Fruit fly (Drosophila melanogaster): ENCODE data around the gene CG31626.

CG31626 gene

dm6 chr2L:21218240-21218911, 18.2 kb downstream of the CG31626 start, which contains the start of gene CG8679 (continued):
- TF ChIP-seq CG5180 (GFP tag; optimal IDR thresholded peaks at IDR 0.05): no peak
- no peak for TF ChIP-seq CG1647 (GFP tag; optimal IDR thresholded peaks at IDR 0.05)
- TF ChIP-seq CG10543 (GFP tag; optimal IDR thresholded peaks at IDR 0.05): peak; percentile 55
- no peak for TF ChIP-seq CG10959 (GFP tag; IDR thresholded peaks at IDR 0.05)
- TF ChIP-seq CG17612 (GFP tag; IDR thresholded peaks at IDR 0.05): no peak
- no peak for TF ChIP-seq CG14441 (GFP tag; IDR thresholded peaks at IDR 0.05)
- no peak for TF ChIP-seq danr (GFP tag; IDR thresholded peaks at IDR 0.05)
- TF ChIP-seq chm (GFP tag; IDR thresholded peaks at IDR 0.05): 0 out of 2 replicates have a peak, but pooled peaks have one; percentile 26
- no peak for TF ChIP-seq CG11696 (GFP tag; IDR thresholded peaks at IDR 0.05)
- TF ChIP-seq zf30C (GFP tag; optimal IDR thresholded peaks at IDR 0.05): no peak
- TF ChIP-seq knrl (GFP tag; IDR thresholded peaks at IDR 0.05; ENCODE audit: partially characterized antibody): peak; percentile 46
- peak; percentile 26 for TF ChIP-seq CG13894 (tag; optimal IDR thresholded peaks at IDR 0.05)
- TF ChIP-seq CG12769 (tag; optimal IDR thresholded peaks at IDR 0.05): peak; percentile 75
- peak; percentile 67 for TF ChIP-seq Elba2 (GFP tag; optimal IDR thresholded peaks at IDR 0.05)
- TF ChIP-seq CG2712 (tag; optimal IDR thresholded peaks at IDR 0.05): peak; percentile 16
- TF ChIP-seq CG7928 (GFP tag; optimal IDR thresholded peaks at IDR 0.05): no peak
- peak; percentile 8; the same call in 1 of the 3 replicates for TF ChIP-seq CG11695 (GFP tag; IDR thresholded peaks at IDR 0.05)
- TF ChIP-seq prd (optimal IDR thresholded peaks at IDR 0.05): no peak
- TF ChIP-seq prd (GFP tag; IDR thresholded peaks at IDR 0.05): 0 out of 3 replicates have a peak, but pooled peaks have one; percentile 24
- no peak for TF ChIP-seq br (optimal IDR thresholded peaks at IDR 0.05)
- TF ChIP-seq CG8281 (tag; optimal IDR thresholded peaks at IDR 0.05): no peak
- TF ChIP-seq MBD-R2 (GFP tag; IDR thresholded peaks at IDR 0.05): peak; percentile 80
- peak in 1 of 2 experiments; percentile 35 for TF ChIP-seq crp (GFP tag; optimal IDR thresholded peaks at IDR 0.05)
- TF ChIP-seq trh (GFP tag; optimal IDR thresholded peaks at IDR 0.05): no peak
- peak; percentile 31 for TF ChIP-seq B-H2 (GFP tag; optimal IDR thresholded peaks at IDR 0.05)
- TF ChIP-seq Xbp1 (GFP tag; optimal IDR thresholded peaks at IDR 0.05): no peak
- no peak for TF ChIP-seq tin (GFP tag; optimal IDR thresholded peaks at IDR 0.05)
- TF ChIP-seq lab (GFP tag; optimal IDR thresholded peaks at IDR 0.05): peak; percentile 27
- peak; percentile 79 for TF ChIP-seq Sin3A (optimal IDR thresholded peaks at IDR 0.05)
- peak; percentile 97 for TF ChIP-seq ftz-f1 (GFP tag; optimal IDR thresholded peaks at IDR 0.05)
- TF ChIP-seq Lpt (GFP tag; optimal IDR thresholded peaks at IDR 0.05): no peak
- no peak for TF ChIP-seq hkb (optimal IDR thresholded peaks at IDR 0.05)
- peak; percentile 21; the same call in 1 of the 2 replicates for TF ChIP-seq hkb (GFP tag; IDR thresholded peaks at IDR 0.05)
- TF ChIP-seq Myb (GFP tag; optimal IDR thresholded peaks at IDR 0.05): peak; percentile 57
- TF ChIP-seq sisA (GFP tag; IDR thresholded peaks at IDR 0.05): no peak
- TF ChIP-seq Stat92E (GFP tag; optimal IDR thresholded peaks at IDR 0.05): peak in 1 of 3 experiments; percentile 38
- TF ChIP-seq Hmx (GFP tag; optimal IDR thresholded peaks at IDR 0.05): no peak
- no peak for TF ChIP-seq Aef1 (GFP tag; IDR thresholded peaks at IDR 0.05)
- TF ChIP-seq CG2875 (GFP tag; optimal IDR thresholded peaks at IDR 0.05): no peak
- TF ChIP-seq lmd (GFP tag; IDR thresholded peaks at IDR 0.05): no peak
- peak; percentile 49; the same call in 1 of the 2 replicates for TF ChIP-seq amos (GFP tag; IDR thresholded peaks at IDR 0.05; ENCODE audit: partially characterized antibody)
- peak; percentile 96 for TF ChIP-seq CG9797 (GFP tag; optimal IDR thresholded peaks at IDR 0.05)
- TF ChIP-seq NC2β (GFP tag; optimal IDR thresholded peaks at IDR 0.05): no peak
- TF ChIP-seq fru (optimal IDR thresholded peaks at IDR 0.05): no peak
- TF ChIP-seq hb (GFP tag; IDR thresholded peaks at IDR 0.05; ENCODE audit: partially characterized antibody): no peak
- peak; percentile 98 for TF ChIP-seq chinmo (GFP tag; IDR thresholded peaks at IDR 0.05; ENCODE audit: partially characterized antibody)
- no peak for TF ChIP-seq CG3407 (GFP tag; optimal IDR thresholded peaks at IDR 0.05)
- TF ChIP-seq CG13624 (GFP tag; optimal IDR thresholded peaks at IDR 0.05): peak; percentile 1
- TF ChIP-seq kni (GFP tag; optimal IDR thresholded peaks at IDR 0.05): no peak
- TF ChIP-seq CG33213 (GFP tag; optimal IDR thresholded peaks at IDR 0.05): no peak
- TF ChIP-seq unpg (GFP tag; optimal IDR thresholded peaks at IDR 0.05): no peak

All from whole organism, embryonic.